Worm (Caenorhabditis elegans) whole organism, early embryonic: ENCODE data around the gene sdz-15.

ENCODE experiments used
- B0310.2 ChIP-seq: sonication (generic microtip); optimal IDR thresholded peaks from 2 replicates; lab custom pipeline; 2016; ENCODE audit warnings: mild to moderate bottlenecking, missing genetic modification characterization, missing compliant biosample characterization
- aly-1 ChIP-seq: sonication (generic microtip); optimal IDR thresholded peaks from 2 replicates; lab custom pipeline; 2016; ENCODE audit warnings: missing genetic modification characterization, missing compliant biosample characterization
- ama-1 ChIP-seq: fragments of 150-350 bp; optimal IDR thresholded peaks from 2 replicates; lab custom pipeline; 2014
- ceh-13 ChIP-seq: fragments of 200-800 bp; sonication (Bioruptor generic); optimal IDR thresholded peaks from 2 replicates; lab custom pipeline; 2018; ENCODE audit warnings: mild to moderate bottlenecking, missing genetic modification characterization, missing compliant biosample characterization
- flt-1 ChIP-seq: fragments of 200-800 bp; sonication (Bioruptor generic); IDR thresholded peaks from 2 replicates; pipeline ENCODE4 v1.3.6; 2022; ENCODE audit warnings: missing genetic modification characterization, missing compliant biosample characterization
- hmbx-1 ChIP-seq: sonication (generic microtip); optimal IDR thresholded peaks from 2 replicates; lab custom pipeline; 2016; ENCODE audit warnings: mild to moderate bottlenecking, missing genetic modification characterization, missing compliant biosample characterization
- hmg-4 ChIP-seq: fragments of 200-800 bp; sonication (Bioruptor generic); optimal IDR thresholded peaks from 2 replicates; lab custom pipeline; 2018; ENCODE audit warnings: mild to moderate bottlenecking, missing genetic modification characterization, missing compliant biosample characterization
- scrt-1 ChIP-seq: fragments of 200-800 bp; sonication (Bioruptor generic); IDR thresholded peaks from 2 replicates; pipeline ENCODE4 v1.3.6; 2022; ENCODE audit warnings: missing genetic modification characterization, missing compliant biosample characterization
- tbx-37 ChIP-seq: fragments of 200-800 bp; sonication (Bioruptor generic); conservative IDR thresholded peaks from 2 replicates; pipeline ENCODE4 v1.3.6; 2022; ENCODE audit warnings: missing genetic modification reagents, missing genetic modification characterization, missing compliant biosample characterization

- TF ChIP-seq ama-1 = no peak
- TF ChIP-seq aly-1 (tag; lab: Kevin White, UChicago) = no peak
- TF ChIP-seq hmbx-1 (tag; lab: Kevin White, UChicago) = no peak
- TF ChIP-seq tbx-37 (GFP tag; lab: Robert Waterston, UW) = no peak
- TF ChIP-seq B0310.2 (tag; lab: Kevin White, UChicago) = no peak
- no peak for TF ChIP-seq ceh-13
- no peak for TF ChIP-seq scrt-1 (GFP tag; lab: Robert Waterston, UW)
- no peak for TF ChIP-seq flt-1 (GFP tag; lab: Robert Waterston, UW)
- TF ChIP-seq hmg-4 (GFP tag; lab: Kevin White, UChicago) = no peak
Observed at ce11 chrIII:6527902-6528301, 29.6 kb downstream of the sdz-15 start, which contains the start of gene pqn-10.
